Worm (Caenorhabditis elegans) whole organism, L3 larva: Measurements from ENCODE around the gene timp-1.

Experiments
- R02D3.7 ChIP-seq: fragments of 150-350 bp; optimal IDR thresholded peaks from 2 replicates; lab custom pipeline; 2014; ENCODE audit warnings: missing biosample characterization, missing genetic modification characterization
- ZK546.5 ChIP-seq: sonication (generic microtip); optimal IDR thresholded peaks from 2 replicates; lab custom pipeline; 2017; ENCODE audit warnings: missing biosample characterization, missing genetic modification characterization
- aly-2 ChIP-seq: fragments of 150-350 bp; optimal IDR thresholded peaks from 2 replicates; lab custom pipeline; 2014; ENCODE audit warnings: missing biosample characterization, missing genetic modification characterization
- ama-1 ChIP-seq: fragments of 150-350 bp; optimal IDR thresholded peaks from 2 replicates; lab custom pipeline; 2018
- ceh-28 ChIP-seq: fragments of 150-350 bp; optimal IDR thresholded peaks from 2 replicates; lab custom pipeline; 2014; ENCODE audit warnings: missing biosample characterization, missing genetic modification reagents, missing genetic modification characterization
- ceh-82 ChIP-seq: fragments of 150-350 bp; optimal IDR thresholded peaks from 2 replicates; lab custom pipeline; 2014; ENCODE audit warnings: missing biosample characterization, missing genetic modification characterization
- ceh-9 ChIP-seq: sonication (generic microtip); optimal IDR thresholded peaks from 2 replicates; lab custom pipeline; 2018; ENCODE audit warnings: missing biosample characterization, missing genetic modification characterization
- daf-12 ChIP-seq: fragments of 150-350 bp; optimal IDR thresholded peaks from 2 replicates; lab custom pipeline; 2014; ENCODE audit warnings: missing biosample characterization, missing genetic modification reagents, missing genetic modification characterization
- egl-27 ChIP-seq: sonication (generic microtip); optimal IDR thresholded peaks from 4 replicates; lab custom pipeline; 2017; ENCODE audit warnings: missing biosample characterization, missing genetic modification reagents, missing genetic modification characterization
- egl-5 ChIP-seq: fragments of 150-350 bp; optimal IDR thresholded peaks from 2 replicates; lab custom pipeline; 2017; ENCODE audit warnings: missing biosample characterization, missing genetic modification reagents, missing genetic modification characterization, inconsistent platforms
- elt-1 ChIP-seq: fragments of 150-350 bp; optimal IDR thresholded peaks from 2 replicates; lab custom pipeline; 2014; ENCODE audit warnings: missing biosample characterization, missing genetic modification characterization
- elt-2 ChIP-seq: sonication (generic microtip); optimal IDR thresholded peaks from 2 replicates; lab custom pipeline; 2016; ENCODE audit warnings: missing genetic modification reagents, mild to moderate bottlenecking, missing genetic modification characterization, missing compliant biosample characterization
- elt-3 ChIP-seq, 3 experiments: fragments of 150-350 bp in 1 of 3; sonication (generic microtip) in 2 of 3; optimal IDR thresholded peaks; 2 replicates in 2 of 3; 4 replicates in 1 of 3; lab custom pipeline; 2014 to 2017; ENCODE audit warnings: missing biosample characterization in 3 of 3, missing genetic modification characterization in 3 of 3
- eor-1 ChIP-seq, 2 experiments: fragments of 150-350 bp; optimal IDR thresholded peaks; 2 replicates each; lab custom pipeline; 2014 to 2018; ENCODE audit warnings: missing biosample characterization in 2 of 2, missing genetic modification characterization in 2 of 2
- fkh-10 ChIP-seq: sonication (generic microtip); optimal IDR thresholded peaks from 2 replicates; lab custom pipeline; 2017; ENCODE audit warnings: missing biosample characterization, missing genetic modification reagents, missing genetic modification characterization
- fkh-2 ChIP-seq: fragments of 150-350 bp; optimal IDR thresholded peaks from 2 replicates; lab custom pipeline; 2014; ENCODE audit warnings: missing biosample characterization, missing genetic modification reagents, missing genetic modification characterization
- fos-1 ChIP-seq: fragments of 150-350 bp; optimal IDR thresholded peaks from 2 replicates; lab custom pipeline; 2014; ENCODE audit warnings: missing biosample characterization, missing genetic modification characterization
- hmg-11 ChIP-seq: sonication (generic microtip); optimal IDR thresholded peaks from 2 replicates; lab custom pipeline; 2016; ENCODE audit warnings: missing genetic modification characterization, missing compliant biosample characterization
- jun-1 ChIP-seq: fragments of 150-350 bp; optimal IDR thresholded peaks from 2 replicates; lab custom pipeline; 2014; ENCODE audit warnings: missing biosample characterization, missing genetic modification reagents, missing genetic modification characterization
- lin-15B ChIP-seq: fragments of 150-350 bp; optimal IDR thresholded peaks from 2 replicates; lab custom pipeline; 2014; ENCODE audit warnings: missing biosample characterization, missing genetic modification characterization
- lin-39 ChIP-seq: fragments of 150-350 bp; optimal IDR thresholded peaks from 2 replicates; lab custom pipeline; 2018; ENCODE audit warnings: missing biosample characterization, missing genetic modification reagents, missing genetic modification characterization
- lsy-12 ChIP-seq: sonication (generic microtip); optimal IDR thresholded peaks from 2 replicates; lab custom pipeline; 2016; ENCODE audit warnings: mild to moderate bottlenecking, missing genetic modification characterization, missing compliant biosample characterization
- mdl-1 ChIP-seq: fragments of 150-350 bp; optimal IDR thresholded peaks from 2 replicates; lab custom pipeline; 2014; ENCODE audit warnings: missing biosample characterization, missing genetic modification characterization
- mml-1 ChIP-seq: fragments of 150-350 bp; sonication (generic microtip); optimal IDR thresholded peaks from 3 replicates; lab custom pipeline; 2014; ENCODE audit warnings: missing biosample characterization, missing genetic modification characterization
- nfya-1 ChIP-seq: sonication (generic microtip); optimal IDR thresholded peaks from 2 replicates; lab custom pipeline; 2017; ENCODE audit warnings: missing genetic modification characterization, mild to moderate bottlenecking, missing compliant biosample characterization, antibody characterized with exemption, moderate library complexity; ENCODE audit not compliant: insufficient read depth
- nhr-11 ChIP-seq: fragments of 150-350 bp; optimal IDR thresholded peaks from 2 replicates; lab custom pipeline; 2014; ENCODE audit warnings: missing biosample characterization, missing genetic modification characterization
- nhr-12 ChIP-seq: fragments of 150-350 bp; optimal IDR thresholded peaks from 2 replicates; lab custom pipeline; 2014; ENCODE audit warnings: missing biosample characterization, missing genetic modification characterization
- nhr-23 ChIP-seq: fragments of 150-350 bp; optimal IDR thresholded peaks from 2 replicates; lab custom pipeline; 2014; ENCODE audit warnings: missing biosample characterization, missing genetic modification reagents, missing genetic modification characterization
- nhr-25 ChIP-seq: sonication (generic microtip); optimal IDR thresholded peaks from 2 replicates; lab custom pipeline; 2017; ENCODE audit warnings: missing biosample characterization, missing genetic modification characterization
- nhr-28 ChIP-seq: fragments of 150-350 bp; optimal IDR thresholded peaks from 2 replicates; lab custom pipeline; 2014; ENCODE audit warnings: missing biosample characterization, missing genetic modification characterization
- nhr-43 ChIP-seq: sonication (generic microtip); optimal IDR thresholded peaks from 2 replicates; lab custom pipeline; 2016; ENCODE audit warnings: mild to moderate bottlenecking, missing genetic modification characterization, missing compliant biosample characterization; ENCODE audit not compliant: poor library complexity, severe bottlenecking
- nhr-67 ChIP-seq: fragments of 150-350 bp; optimal IDR thresholded peaks from 2 replicates; lab custom pipeline; 2014; ENCODE audit warnings: missing biosample characterization, missing genetic modification characterization
- nhr-76 ChIP-seq: fragments of 150-350 bp; sonication (generic microtip); optimal IDR thresholded peaks from 5 replicates; lab custom pipeline; 2014; ENCODE audit warnings: missing biosample characterization, missing genetic modification characterization
- nhr-77 ChIP-seq: fragments of 150-350 bp; optimal IDR thresholded peaks from 2 replicates; lab custom pipeline; 2014; ENCODE audit warnings: missing biosample characterization, missing genetic modification characterization
- pha-4 ChIP-seq: fragments of 150-350 bp; optimal IDR thresholded peaks from 2 replicates; lab custom pipeline; 2014; ENCODE audit warnings: missing biosample characterization, missing genetic modification reagents, missing genetic modification characterization
- pqm-1 ChIP-seq: fragments of 150-350 bp; optimal IDR thresholded peaks from 2 replicates; lab custom pipeline; 2017; ENCODE audit warnings: missing biosample characterization, missing genetic modification characterization, inconsistent platforms
- sea-2 ChIP-seq: fragments of 150-350 bp; sonication (generic microtip); optimal IDR thresholded peaks from 4 replicates; lab custom pipeline; 2014; ENCODE audit warnings: missing biosample characterization, missing genetic modification reagents, missing genetic modification characterization
- skn-1 ChIP-seq: fragments of 150-350 bp; optimal IDR thresholded peaks from 2 replicates; lab custom pipeline; 2014; ENCODE audit warnings: missing biosample characterization, missing genetic modification characterization
- snpc-4 ChIP-seq: fragments of 150-350 bp; optimal IDR thresholded peaks from 2 replicates; lab custom pipeline; 2014; ENCODE audit warnings: missing biosample characterization, missing genetic modification characterization
- tbx-2 ChIP-seq: sonication (generic microtip); optimal IDR thresholded peaks from 2 replicates; lab custom pipeline; 2016; ENCODE audit warnings: mild to moderate bottlenecking, missing genetic modification characterization, missing compliant biosample characterization
- unc-39 ChIP-seq: sonication (generic microtip); optimal IDR thresholded peaks from 4 replicates; lab custom pipeline; 2017; ENCODE audit warnings: missing biosample characterization, missing genetic modification characterization
- unc-62 ChIP-seq: fragments of 150-350 bp; sonication (generic microtip); optimal IDR thresholded peaks from 4 replicates; lab custom pipeline; 2014; ENCODE audit warnings: missing biosample characterization, missing genetic modification reagents, missing genetic modification characterization
- zag-1 ChIP-seq: fragments of 150-350 bp; optimal IDR thresholded peaks from 2 replicates; lab custom pipeline; 2014; ENCODE audit warnings: missing biosample characterization, missing genetic modification characterization
- ztf-11 ChIP-seq: fragments of 150-350 bp; optimal IDR thresholded peaks from 2 replicates; lab custom pipeline; 2014; ENCODE audit warnings: missing biosample characterization, missing genetic modification characterization
- ztf-4 ChIP-seq: fragments of 150-350 bp; optimal IDR thresholded peaks from 2 replicates; lab custom pipeline; 2014; ENCODE audit warnings: missing biosample characterization, missing genetic modification characterization

The timp-1 gene

ce11 chrV:8224634-8225033 lies 17.6 kb downstream of the timp-1 start, which contains the start of gene pax-1:
Gene pax-1, plus strand, starts transcription at chrV:8224934.
- TF ChIP-seq ztf-11 (tag; lab: Kevin White, UChicago), result no peak
- no peak for TF ChIP-seq daf-12 (tag; lab: Kevin White, UChicago)
- TF ChIP-seq fkh-10 (GFP tag; lab: Kevin White, UChicago), result no peak
- TF ChIP-seq elt-1 (tag; lab: Kevin White, UChicago), result no peak
- no peak for TF ChIP-seq ceh-28 (tag; lab: Kevin White, UChicago)
- TF ChIP-seq ztf-4 (tag; lab: Kevin White, UChicago), result no peak
- TF ChIP-seq nfya-1 (tag; lab: Kevin White, UChicago), result no peak
- no peak for TF ChIP-seq unc-39
- no peak for TF ChIP-seq eor-1 (tag; optimal IDR thresholded peaks at IDR 0.05; lab: Kevin White, UChicago)
- TF ChIP-seq skn-1, result no peak
- TF ChIP-seq aly-2 (tag; lab: Kevin White, UChicago), result no peak
- no peak for TF ChIP-seq egl-5 (tag; lab: Kevin White, UChicago)
- no peak for TF ChIP-seq ceh-82 (tag; lab: Kevin White, UChicago)
- no peak for TF ChIP-seq nhr-25 (tag; lab: Kevin White, UChicago)
- TF ChIP-seq ceh-9 (tag; lab: Kevin White, UChicago), result no peak
- TF ChIP-seq unc-62 (GFP tag; lab: Kevin White, UChicago), result no peak
- no peak for TF ChIP-seq nhr-76 (tag; lab: Kevin White, UChicago)
- TF ChIP-seq lin-39 (tag; lab: Kevin White, UChicago), result no peak
- TF ChIP-seq ZK546.5 (tag; lab: Kevin White, UChicago), result no peak
- TF ChIP-seq zag-1 (tag; lab: Kevin White, UChicago), result no peak

ce11 chrV:8226812-8227211 lies 19.8 kb downstream of the timp-1 start, which contains the start of gene K07C11.10:
Gene K07C11.10, minus strand, starts transcription at chrV:8226912.
- TF ChIP-seq elt-3 (tag; optimal IDR thresholded peaks at IDR 0.05; lab: Kevin White, UChicago), result no peak
- no peak for TF ChIP-seq lsy-12 (tag; lab: Kevin White, UChicago)
- TF ChIP-seq ceh-82 (tag; lab: Kevin White, UChicago), result no peak
- no peak for TF ChIP-seq elt-1 (tag; lab: Kevin White, UChicago)
- TF ChIP-seq nfya-1 (tag; lab: Kevin White, UChicago), result no peak
- no peak for TF ChIP-seq pqm-1 (tag; lab: Kevin White, UChicago)
- no peak for TF ChIP-seq ama-1 (lab: Kevin White, UChicago)
- TF ChIP-seq nhr-67 (tag; lab: Kevin White, UChicago), result no peak
- TF ChIP-seq, all 47 proteins: peak for 0

ce11 chrV:8228712-8229119 lies 21.7 kb downstream of the timp-1 start:
- no peak for TF ChIP-seq nhr-67 (tag; lab: Kevin White, UChicago)
- no peak for TF ChIP-seq sea-2 (GFP tag; lab: Kevin White, UChicago)
- TF ChIP-seq fkh-2 (tag; lab: Kevin White, UChicago), result no peak
- no peak for TF ChIP-seq ztf-11 (tag; lab: Kevin White, UChicago)
- no peak for TF ChIP-seq ztf-4 (tag; lab: Kevin White, UChicago)
- no peak for TF ChIP-seq nhr-28
- peak; percentile 41 for TF ChIP-seq ceh-82 (tag; lab: Kevin White, UChicago)
- TF ChIP-seq nhr-25 (tag; lab: Kevin White, UChicago), result peak; percentile 84
- TF ChIP-seq tbx-2, result peak; percentile 69
- peak; percentile 58 for TF ChIP-seq lsy-12 (tag; lab: Kevin White, UChicago)
- peak; percentile 99 for TF ChIP-seq snpc-4 (tag; lab: Kevin White, UChicago)
- TF ChIP-seq fkh-10 (GFP tag; lab: Kevin White, UChicago), result no peak
- peak; percentile 45 for TF ChIP-seq nhr-77 (tag; lab: Kevin White, UChicago)
- TF ChIP-seq pha-4 (tag; lab: Kevin White, UChicago), result peak; percentile 86
- TF ChIP-seq lin-15B (tag; lab: Kevin White, UChicago), result peak; percentile 49
- TF ChIP-seq pqm-1 (tag; lab: Kevin White, UChicago), result peak; percentile 77
- TF ChIP-seq hmg-11 (tag; lab: Kevin White, UChicago), result peak; percentile 80
- no peak for TF ChIP-seq elt-1 (tag; lab: Kevin White, UChicago)
- TF ChIP-seq egl-27 (tag; lab: Kevin White, UChicago), result peak; percentile 66
- TF ChIP-seq skn-1, result no peak
- no peak for TF ChIP-seq unc-39
- no peak for TF ChIP-seq nhr-11 (tag; lab: Kevin White, UChicago)
- peak; percentile 91 for TF ChIP-seq aly-2 (tag; lab: Kevin White, UChicago)
- TF ChIP-seq egl-5 (tag; lab: Kevin White, UChicago), result no peak
- TF ChIP-seq elt-2 (tag; lab: Kevin White, UChicago), result peak; percentile 70
- TF ChIP-seq fos-1 (tag; lab: Kevin White, UChicago), result no peak
- TF ChIP-seq mdl-1 (tag; lab: Kevin White, UChicago), result no peak
- TF ChIP-seq daf-12 (tag; lab: Kevin White, UChicago), result no peak
- no peak for TF ChIP-seq nhr-76 (tag; lab: Kevin White, UChicago)
- peak; percentile 59 for TF ChIP-seq ceh-28 (tag; lab: Kevin White, UChicago)
- peak; percentile 73 for TF ChIP-seq R02D3.7
- TF ChIP-seq ceh-9 (tag; lab: Kevin White, UChicago), result no peak
- no peak for TF ChIP-seq nhr-12
- peak; percentile 82 for TF ChIP-seq nfya-1 (tag; lab: Kevin White, UChicago)
- no peak for TF ChIP-seq jun-1 (tag; lab: Kevin White, UChicago)
- no peak for TF ChIP-seq mml-1 (tag; lab: Kevin White, UChicago)
- peak in 1 of 3 experiments; percentile 40 for TF ChIP-seq elt-3 (tag; optimal IDR thresholded peaks at IDR 0.05; lab: Kevin White, UChicago)
- peak; percentile 94 for TF ChIP-seq ama-1 (lab: Kevin White, UChicago)
- TF ChIP-seq nhr-43 (tag; lab: Kevin White, UChicago), result peak; percentile 81
- TF ChIP-seq nhr-23, result peak; percentile 91
- TF ChIP-seq eor-1 (tag; optimal IDR thresholded peaks at IDR 0.05; lab: Kevin White, UChicago), result no peak
